Fruit fly (Drosophila melanogaster) whole organism, wandering third instar larva: ENCODE measurements around the gene CG43915.

Experiments used
- Abd-B ChIP-seq: fragments of >200 bp; optimal IDR thresholded peaks from 2 replicates; lab custom pipeline; 2017; ENCODE audit warnings: missing biosample characterization, missing genetic modification characterization
- CG32264 ChIP-seq: fragments of 200-800 bp; sonication (Bioruptor generic); optimal IDR thresholded peaks from 2 replicates; lab custom pipeline; 2016; ENCODE audit warnings: missing biosample characterization, missing genetic modification characterization
- CG9705 ChIP-seq: fragments of 200-800 bp; sonication (Bioruptor generic); optimal IDR thresholded peaks from 2 replicates; lab custom pipeline; 2018; ENCODE audit warnings: missing biosample characterization, mild to moderate bottlenecking, missing genetic modification characterization
- CrebA ChIP-seq: fragments of 200-800 bp; sonication (Bioruptor generic); optimal IDR thresholded peaks from 2 replicates; lab custom pipeline; 2016; ENCODE audit warnings: missing biosample characterization, mild to moderate bottlenecking, missing genetic modification characterization, borderline replicate concordance
- Dfd ChIP-seq: fragments of >200 bp; optimal IDR thresholded peaks from 2 replicates; lab custom pipeline; 2017; ENCODE audit warnings: missing biosample characterization, missing genetic modification characterization
- Dif ChIP-seq: fragments of 200-275, 200-300 bp; sonication (Bioruptor generic); optimal IDR thresholded peaks from 2 replicates; lab custom pipeline; 2018; ENCODE audit warnings: missing biosample characterization, missing genetic modification characterization; ENCODE audit not compliant: partially characterized antibody
- GATAd ChIP-seq: sonication (Bioruptor generic); optimal IDR thresholded peaks from 2 replicates; lab custom pipeline; 2016; ENCODE audit warnings: missing biosample characterization, missing genetic modification characterization
- HLH106 ChIP-seq: fragments of 200-800 bp; optimal IDR thresholded peaks from 3 replicates; lab custom pipeline; 2019; ENCODE audit warnings: missing biosample characterization, mild to moderate bottlenecking, missing genetic modification characterization, moderate library complexity
- Hnf4 ChIP-seq: fragments of 200-800 bp; sonication (Bioruptor generic); optimal IDR thresholded peaks from 2 replicates; lab custom pipeline; 2016; ENCODE audit warnings: missing biosample characterization, mild to moderate bottlenecking, missing genetic modification characterization
- Hr78 ChIP-seq: fragments of >200 bp; optimal IDR thresholded peaks from 2 replicates; lab custom pipeline; 2017; ENCODE audit warnings: missing biosample characterization, missing genetic modification characterization
- Jra ChIP-seq: sonication (Bioruptor generic); optimal IDR thresholded peaks from 2 replicates; lab custom pipeline; 2016; ENCODE audit warnings: missing biosample characterization, missing genetic modification characterization
- Mio ChIP-seq: sonication (Bioruptor generic); optimal IDR thresholded peaks from 2 replicates; lab custom pipeline; 2016; ENCODE audit warnings: missing biosample characterization, missing genetic modification characterization
- N ChIP-seq: fragments of >200 bp; optimal IDR thresholded peaks from 2 replicates; lab custom pipeline; 2018; ENCODE audit warnings: missing biosample characterization, missing external identifiers, missing genetic modification characterization
- OdsH ChIP-seq: fragments of 200-800 bp; sonication (Bioruptor generic); optimal IDR thresholded peaks from 2 replicates; lab custom pipeline; 2016; ENCODE audit warnings: missing biosample characterization, mild to moderate bottlenecking, missing genetic modification characterization
- Rel ChIP-seq, 2 experiments: fragments of 200-800 bp; sonication (Bioruptor generic) in 1 of 2; optimal IDR thresholded peaks; 2 replicates in 1 of 2; 3 replicates in 1 of 2; lab custom pipeline; 2016 to 2019; ENCODE audit warnings: mild to moderate bottlenecking in 2 of 2, missing biosample characterization in 2 of 2, missing genetic modification characterization in 2 of 2, moderate library complexity in 1 of 2
- Sp1 ChIP-seq: fragments of 200-800 bp; sonication (Bioruptor generic); optimal IDR thresholded peaks from 3 replicates; lab custom pipeline; 2019; ENCODE audit warnings: missing biosample characterization, mild to moderate bottlenecking, missing genetic modification characterization, moderate library complexity
- Vsx2 ChIP-seq: fragments of 200-300, 225-300 bp; sonication (Bioruptor generic); optimal IDR thresholded peaks from 2 replicates; lab custom pipeline; 2018; ENCODE audit warnings: missing biosample characterization, missing genetic modification characterization; ENCODE audit not compliant: partially characterized antibody
- br ChIP-seq: fragments of 200-800 bp; sonication (Bioruptor generic); optimal IDR thresholded peaks from 2 replicates; lab custom pipeline; 2016; ENCODE audit warnings: missing biosample characterization, missing genetic modification characterization
- dl ChIP-seq, 2 experiments: fragments of 175-275, 200-275 bp in 1 of 2; fragments of 200-275 bp in 1 of 2; sonication (Bioruptor generic); optimal IDR thresholded peaks; lab custom pipeline; 2018; ENCODE audit warnings: mild to moderate bottlenecking in 2 of 2, missing biosample characterization in 2 of 2, missing genetic modification characterization in 2 of 2, moderate library complexity in 2 of 2; ENCODE audit not compliant: partially characterized antibody in 2 of 2, insufficient read depth in 1 of 2
- dmrt93B ChIP-seq: fragments of 200-800 bp; sonication (Bioruptor generic); optimal IDR thresholded peaks from 2 replicates; lab custom pipeline; 2018; ENCODE audit warnings: missing biosample characterization, mild to moderate bottlenecking, missing genetic modification characterization
- dsf ChIP-seq: sonication (Bioruptor generic); optimal IDR thresholded peaks from 2 replicates; lab custom pipeline; 2016; ENCODE audit warnings: missing biosample characterization, missing genetic modification characterization, borderline replicate concordance
- h ChIP-seq: fragments of 200-800 bp; sonication (Bioruptor generic); optimal IDR thresholded peaks from 3 replicates; lab custom pipeline; 2016; ENCODE audit warnings: missing biosample characterization, mild to moderate bottlenecking, missing genetic modification characterization
- jim ChIP-seq: fragments of 175-275, 200-325 bp; sonication (Bioruptor generic); optimal IDR thresholded peaks from 2 replicates; lab custom pipeline; 2016; ENCODE audit warnings: missing biosample characterization, mild to moderate bottlenecking, missing genetic modification characterization
- pan ChIP-seq: fragments of >200 bp; optimal IDR thresholded peaks from 2 replicates; lab custom pipeline; 2017
- psq ChIP-seq: fragments of 200-800 bp; sonication (Bioruptor generic); optimal IDR thresholded peaks from 3 replicates; lab custom pipeline; 2017; ENCODE audit warnings: missing biosample characterization, mild to moderate bottlenecking, missing genetic modification characterization, moderate library complexity
- rgr ChIP-seq: fragments of 200-800 bp; sonication (Bioruptor generic); optimal IDR thresholded peaks from 3 replicates; lab custom pipeline; 2016; ENCODE audit warnings: missing biosample characterization, mild to moderate bottlenecking, missing genetic modification characterization
- sage ChIP-seq: fragments of 200-800 bp; sonication (Bioruptor generic); optimal IDR thresholded peaks from 2 replicates; lab custom pipeline; 2016; ENCODE audit warnings: missing biosample characterization, mild to moderate bottlenecking, missing genetic modification characterization
- sv ChIP-seq: fragments of 200-800 bp; sonication (Bioruptor generic); optimal IDR thresholded peaks from 3 replicates; lab custom pipeline; 2016; ENCODE audit warnings: missing biosample characterization, missing genetic modification characterization
- tai ChIP-seq: sonication (Bioruptor generic); optimal IDR thresholded peaks from 2 replicates; lab custom pipeline; 2016; ENCODE audit warnings: missing biosample characterization, missing genetic modification characterization
- woc ChIP-seq: sonication (Bioruptor generic); optimal IDR thresholded peaks from 2 replicates; lab custom pipeline; 2016; ENCODE audit warnings: missing biosample characterization, mild to moderate bottlenecking, missing genetic modification characterization

Gene CG43915

dm6 chr3L:3952468-3952867 is 20.2 kb upstream of the CG43915 start, which contains the start of gene CG14984 (continued):
- TF ChIP-seq rgr (GFP tag; lab: Kevin White, UChicago) (peak; percentile 81), OdsH (GFP tag; lab: Kevin White, UChicago) (peak; percentile 83)

dm6 chr3L:3960877-3961417 is 11.8 kb upstream of the CG43915 start:
- TF ChIP-seq OdsH (GFP tag; lab: Kevin White, UChicago) = no peak
- no peak for TF ChIP-seq Vsx2 (GFP tag; lab: Kevin White, UChicago)
- TF ChIP-seq Abd-B = no peak
- TF ChIP-seq Hnf4 (GFP tag; lab: Kevin White, UChicago) = no peak
- no peak for TF ChIP-seq Sp1 (GFP tag; lab: Kevin White, UChicago)
- no peak for TF ChIP-seq pan (lab: Kevin White, UChicago)
- TF ChIP-seq sage (GFP tag; lab: Kevin White, UChicago) = no peak
- no peak for TF ChIP-seq HLH106 (tag; lab: Kevin White, UChicago)
- no peak for TF ChIP-seq CG32264 (GFP tag; lab: Kevin White, UChicago)
- no peak for TF ChIP-seq dmrt93B (GFP tag; lab: Kevin White, UChicago)
- TF ChIP-seq br (GFP tag; lab: Kevin White, UChicago) = no peak

dm6 chr3L:3963979-3964378 is 8.7 kb upstream of the CG43915 start:
- no peak for TF ChIP-seq N
- TF ChIP-seq pan (lab: Kevin White, UChicago) = no peak
- TF ChIP-seq Dif (GFP tag; lab: Kevin White, UChicago) = peak; percentile 25
- peak in 1 of 2 experiments; percentile 4 for TF ChIP-seq dl (GFP tag; optimal IDR thresholded peaks at IDR 0.05; lab: Kevin White, UChicago; ENCODE audit: insufficient read depth in 1 of 2, partially characterized antibody in 2 of 2)

DNA sequence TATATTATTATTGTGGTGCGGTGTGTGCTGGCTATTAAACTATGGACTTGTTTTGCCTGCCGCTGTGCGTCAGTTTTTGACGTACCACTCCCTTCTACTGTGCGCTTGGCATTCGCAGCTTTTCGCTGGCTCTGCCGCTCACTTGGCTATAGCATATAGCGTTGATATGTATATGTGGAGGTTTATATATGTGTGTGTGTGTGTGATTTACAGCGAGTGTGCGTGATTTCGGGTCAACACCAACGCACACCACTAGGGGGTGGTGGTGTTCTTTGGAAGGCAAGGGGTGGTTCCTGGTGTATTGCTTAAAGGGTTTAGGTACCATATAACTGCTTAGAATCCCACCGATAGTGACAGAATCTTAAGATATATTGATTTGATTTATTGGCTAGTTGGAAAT is 8.0 kb upstream of the CG43915 start, which contains the start of gene CG12605:
Gene CG12605 (minus strand): TSS at position 101 of the 400 bp plus-strand sequence.
- TF ChIP-seq Sp1 (GFP tag; lab: Kevin White, UChicago) = no peak
- TF ChIP-seq woc (GFP tag; lab: Kevin White, UChicago) = no peak
- TF ChIP-seq dmrt93B (GFP tag; lab: Kevin White, UChicago) = no peak
- TF ChIP-seq Jra (GFP tag; lab: Kevin White, UChicago) = no peak
- TF ChIP-seq, all 38 proteins: peak for 0

- TF ChIP-seq Mio (GFP tag; lab: Kevin White, UChicago) = no peak
- TF ChIP-seq psq (GFP tag; lab: Kevin White, UChicago) = no peak
- no peak for TF ChIP-seq Rel (GFP tag; optimal IDR thresholded peaks at IDR 0.05; lab: Kevin White, UChicago)
- no peak for TF ChIP-seq Rel (tag; optimal IDR thresholded peaks at IDR 0.05; lab: Kevin White, UChicago)
- no peak for TF ChIP-seq Hr78 (GFP tag; lab: Kevin White, UChicago)
- no peak for TF ChIP-seq HLH106 (tag; lab: Kevin White, UChicago)
- no peak for TF ChIP-seq h (GFP tag; lab: Kevin White, UChicago)
- no peak for TF ChIP-seq Vsx2 (GFP tag; lab: Kevin White, UChicago)
- TF ChIP-seq CrebA (GFP tag; lab: Kevin White, UChicago) = no peak
- TF ChIP-seq GATAd (GFP tag; lab: Kevin White, UChicago) = no peak
- TF ChIP-seq Dif (GFP tag; lab: Kevin White, UChicago) = no peak
- TF ChIP-seq tai (GFP tag; lab: Kevin White, UChicago) = no peak
- TF ChIP-seq CG9705 (GFP tag; lab: Kevin White, UChicago) = no peak
- TF ChIP-seq sage (GFP tag; lab: Kevin White, UChicago) = no peak
- TF ChIP-seq CG32264 (GFP tag; lab: Kevin White, UChicago) = no peak
These were observed 7.6 kb upstream of the CG43915 start for dm6 chr3L:3965102-3965501.

dm6 chr3L:3970372-3971031 is 2.2 kb upstream of the CG43915 start:
- TF ChIP-seq Dfd (GFP tag; lab: Kevin White, UChicago) (peak; percentile 53), h (GFP tag; lab: Kevin White, UChicago) (no peak), dsf (GFP tag; lab: Kevin White, UChicago) (no peak), sv (GFP tag; lab: Kevin White, UChicago) (peak; percentile 6), jim (GFP tag; lab: Kevin White, UChicago) (no peak), Sp1 (GFP tag; lab: Kevin White, UChicago) (no peak)
